Worm (Caenorhabditis elegans): Measurements from ENCODE around the gene nlp-24.

Gene nlp-24

ce11 chrV:11615948-11616681, at the start of gene nlp-24:
Gene nlp-24 (plus strand): TSS chrV:11616376.
- no peak for TF ChIP-seq spr-1 (tag; optimal IDR thresholded peaks at IDR 0.05)
- peak; percentile 16 for TF ChIP-seq nhr-76 (tag; optimal IDR thresholded peaks at IDR 0.05)
- TF ChIP-seq snpc-1.2 (GFP tag; IDR thresholded peaks at IDR 0.05) = no peak
- TF ChIP-seq nhr-42 (GFP tag; IDR thresholded peaks at IDR 0.05) = peak; percentile 37; the same call in 1 of the 2 replicates
- TF ChIP-seq unc-62 (GFP tag; optimal IDR thresholded peaks at IDR 0.05 in 1 of 2) = no peak
- TF ChIP-seq unc-62 (tag; optimal IDR thresholded peaks at IDR 0.05) = peak; percentile 7
- peak; percentile 40 for TF ChIP-seq nhr-28 (tag; optimal IDR thresholded peaks at IDR 0.05)
- peak; percentile 5 for TF ChIP-seq rbr-2 (tag; optimal IDR thresholded peaks at IDR 0.05)
- peak; percentile 22 for TF ChIP-seq hlh-11 (tag; optimal IDR thresholded peaks at IDR 0.05)
- TF ChIP-seq hlh-30 (tag; optimal IDR thresholded peaks at IDR 0.05; ENCODE audit: insufficient read depth) = peak; percentile 30
- TF ChIP-seq nhr-25 (tag; optimal IDR thresholded peaks at IDR 0.05; ENCODE audit: borderline replicate concordance, insufficient read depth) = peak; percentile 79
- peak in 1 of 2 experiments; percentile 4 for TF ChIP-seq lsy-2 (tag; optimal IDR thresholded peaks at IDR 0.05)
- TF ChIP-seq dmd-6 (GFP tag; IDR thresholded peaks at IDR 0.05) = peak; percentile 45
- TF ChIP-seq dve-1 (tag; optimal IDR thresholded peaks at IDR 0.05; ENCODE audit: insufficient read depth) = peak; percentile 36
- no peak for TF ChIP-seq unc-130 (GFP tag; optimal IDR thresholded peaks at IDR 0.05)
- peak; percentile 14 for TF ChIP-seq mes-2 (tag; optimal IDR thresholded peaks at IDR 0.05; ENCODE audit: poor library complexity, severe bottlenecking)

ce11 chrV:11570169-11570651, 46.0 kb upstream of the nlp-24 start, which contains the start of the genes nhr-101 and pms-2:
Gene nhr-101 (plus strand): TSS chrV:11570476.
Gene pms-2 (minus strand): TSS chrV:11570601.
- no peak for TF ChIP-seq zip-11 (GFP tag; IDR thresholded peaks at IDR 0.05)
- peak; percentile 61 for TF ChIP-seq mxl-3 (GFP tag; optimal IDR thresholded peaks at IDR 0.05)
- TF ChIP-seq mdl-1 (tag; optimal IDR thresholded peaks at IDR 0.05) = peak in 1 of 2 experiments; percentile 53
- TF ChIP-seq dmd-6 (GFP tag; IDR thresholded peaks at IDR 0.05) = peak; percentile 32
- peak; percentile 22 for TF ChIP-seq nhr-28 (tag; optimal IDR thresholded peaks at IDR 0.05)
- TF ChIP-seq hlh-30 (tag; optimal IDR thresholded peaks at IDR 0.05; ENCODE audit: insufficient read depth) = peak; percentile 73

ce11 chrV:11572803-11573490, 43.2 kb upstream of the nlp-24 start, which contains the start of the genes H12C20.7 and nhr-68:
Gene H12C20.7 (minus strand): TSS chrV:11572990.
Gene nhr-68 (plus strand): TSS chrV:11573440.
- TF ChIP-seq nhr-41 (GFP tag; IDR thresholded peaks at IDR 0.05) = peak; percentile 86
- no peak for TF ChIP-seq F37D6.2 (tag; optimal IDR thresholded peaks at IDR 0.05)
- no peak for TF ChIP-seq snpc-4 (tag; optimal IDR thresholded peaks at IDR 0.05)
- peak in 1 of 2 experiments; percentile 99 for TF ChIP-seq unc-62 (GFP tag; optimal IDR thresholded peaks at IDR 0.05 in 1 of 2)
- no peak for TF ChIP-seq unc-62 (tag; optimal IDR thresholded peaks at IDR 0.05)
- TF ChIP-seq lim-7 (GFP tag; IDR thresholded peaks at IDR 0.05) = no peak
- peak; percentile 55 for TF ChIP-seq nhr-25 (tag; optimal IDR thresholded peaks at IDR 0.05; ENCODE audit: borderline replicate concordance, insufficient read depth)
- peak; percentile 97 for TF ChIP-seq nhr-102 (tag; optimal IDR thresholded peaks at IDR 0.05)
- peak; percentile 86 for TF ChIP-seq zfp-3 (GFP tag; conservative IDR thresholded peaks at IDR 0.05)
- TF ChIP-seq gei-8 (GFP tag; optimal IDR thresholded peaks at IDR 0.05) = peak; percentile 98
- peak; percentile 73 for TF ChIP-seq pha-4 (GFP tag; IDR thresholded peaks at IDR 0.05)
- no peak for TF ChIP-seq pha-4 (tag; optimal IDR thresholded peaks at IDR 0.05)
- peak; percentile 55 for TF ChIP-seq zip-2 (tag; optimal IDR thresholded peaks at IDR 0.05)
- peak; percentile 65 for TF ChIP-seq dpl-1 (GFP tag; optimal IDR thresholded peaks at IDR 0.05)
- peak; percentile 96 for TF ChIP-seq lin-1 (GFP tag; IDR thresholded peaks at IDR 0.05)
- TF ChIP-seq aha-1 (tag) = peak; percentile 99
- 0 out of 2 replicates have a peak, but pooled peaks have one; percentile 42 for TF ChIP-seq Y75B8A.6 (GFP tag; IDR thresholded peaks at IDR 0.05)
- TF ChIP-seq tag-97 (GFP tag; IDR thresholded peaks at IDR 0.05) = no peak
- peak; percentile 96 for TF ChIP-seq saeg-2 (GFP tag; IDR thresholded peaks at IDR 0.05)
- TF ChIP-seq mxl-2 (GFP tag; conservative IDR thresholded peaks at IDR 0.05) = peak; percentile 75
- TF ChIP-seq tra-1 (GFP tag; IDR thresholded peaks at IDR 0.05) = peak; percentile 98
- no peak for TF ChIP-seq Y105C5A.15 (GFP tag; IDR thresholded peaks at IDR 0.05)
- peak; percentile 54; the same call in 1 of the 2 replicates for TF ChIP-seq arid-1 (GFP tag; conservative IDR thresholded peaks at IDR 0.05)
- TF ChIP-seq ceh-20 (GFP tag; IDR thresholded peaks at IDR 0.05) = peak; percentile 94
- TF ChIP-seq dmd-9 (GFP tag; IDR thresholded peaks at IDR 0.05) = 0 out of 2 replicates have a peak, but pooled peaks have one; percentile 23
- no peak for TF ChIP-seq zfp-2 (tag; optimal IDR thresholded peaks at IDR 0.05)
- peak; percentile 70 for TF ChIP-seq lin-13 (GFP tag; optimal IDR thresholded peaks at IDR 0.05)
- no peak for TF ChIP-seq nhr-237 (tag; optimal IDR thresholded peaks at IDR 0.05)
